Fruit fly (Drosophila melanogaster) whole organism, embryonic: Measurements from ENCODE around the gene CG2157.

Experiments used
- Ada2b ChIP-seq: fragments of 200-800 bp; sonication (Bioruptor generic); IDR thresholded peaks from 2 replicates; pipeline ENCODE4 v1.3.6; 2022; ENCODE audit warnings: missing biosample characterization, missing genetic modification characterization
- Adf1 ChIP-seq: fragments of 200-800 bp; sonication (Bioruptor generic); IDR thresholded peaks from 2 replicates; pipeline ENCODE4 v1.3.6; 2022; ENCODE audit warnings: missing biosample characterization, missing genetic modification characterization
- Asciz ChIP-seq: fragments of 200-800 bp; sonication (Bioruptor generic); optimal IDR thresholded peaks from 2 replicates; lab custom pipeline; 2017; ENCODE audit warnings: missing biosample characterization, mild to moderate bottlenecking, missing genetic modification characterization, missing genetic modification reagents
- CG10147 ChIP-seq: fragments of 200-800 bp; sonication (Bioruptor generic); optimal IDR thresholded peaks from 2 replicates; lab custom pipeline; 2019; ENCODE audit warnings: missing biosample characterization, mild to moderate bottlenecking, missing genetic modification characterization, moderate library complexity
- CG10543 ChIP-seq: fragments of 200-800 bp; sonication (Bioruptor generic); optimal IDR thresholded peaks from 3 replicates; lab custom pipeline; 2017; ENCODE audit warnings: missing biosample characterization, mild to moderate bottlenecking, missing genetic modification characterization, moderate library complexity
- CG11695 ChIP-seq: fragments of 200-800 bp; sonication (Bioruptor generic); IDR thresholded peaks from 3 replicates; pipeline ENCODE4 v1.3.6; 2022; ENCODE audit warnings: missing biosample characterization, missing genetic modification characterization
- CG11723 ChIP-seq: fragments of 200-800 bp; sonication (Bioruptor generic); optimal IDR thresholded peaks from 2 replicates; lab custom pipeline; 2017; ENCODE audit warnings: missing biosample characterization, mild to moderate bottlenecking, missing genetic modification characterization
- CG12299 ChIP-seq: fragments of 200-800 bp; sonication (Bioruptor generic); optimal IDR thresholded peaks from 2 replicates; lab custom pipeline; 2018; ENCODE audit warnings: missing biosample characterization, mild to moderate bottlenecking, missing genetic modification characterization
- CG12769 ChIP-seq: fragments of 200-800 bp; sonication (Bioruptor generic); optimal IDR thresholded peaks from 2 replicates; lab custom pipeline; 2019; ENCODE audit warnings: missing biosample characterization, mild to moderate bottlenecking, missing genetic modification characterization, moderate library complexity
- CG13424 ChIP-seq: fragments of 200-800 bp; sonication (Bioruptor generic); optimal IDR thresholded peaks from 2 replicates; lab custom pipeline; 2019; ENCODE audit warnings: missing biosample characterization, mild to moderate bottlenecking, missing genetic modification characterization, moderate library complexity
- CG1603 ChIP-seq: fragments of 200-800 bp; sonication (Bioruptor generic); optimal IDR thresholded peaks from 2 replicates; lab custom pipeline; 2019; ENCODE audit warnings: missing biosample characterization, mild to moderate bottlenecking, missing genetic modification characterization, moderate library complexity
- CG17385 ChIP-seq: fragments of 200-800 bp; sonication (Bioruptor generic); optimal IDR thresholded peaks from 3 replicates; lab custom pipeline; 2018; ENCODE audit warnings: missing biosample characterization, mild to moderate bottlenecking, missing genetic modification characterization
- CG17912 ChIP-seq: fragments of 200-800 bp; sonication (Bioruptor generic); optimal IDR thresholded peaks from 2 replicates; lab custom pipeline; 2018; ENCODE audit warnings: missing biosample characterization, mild to moderate bottlenecking, missing genetic modification characterization
- CG31441 ChIP-seq: fragments of 200-800 bp; sonication (Bioruptor generic); IDR thresholded peaks from 2 replicates; pipeline ENCODE4 v1.3.6; 2022; ENCODE audit warnings: missing biosample characterization, missing genetic modification characterization
- CG33213 ChIP-seq: fragments of 200-800 bp; sonication (Bioruptor generic); optimal IDR thresholded peaks from 3 replicates; lab custom pipeline; 2016; ENCODE audit warnings: missing biosample characterization, missing genetic modification characterization
- CG33557 ChIP-seq: fragments of 200-800 bp; sonication (Bioruptor generic); optimal IDR thresholded peaks from 2 replicates; lab custom pipeline; 2019; ENCODE audit warnings: missing biosample characterization, mild to moderate bottlenecking, missing genetic modification characterization, moderate library complexity
- CG34376 ChIP-seq: fragments of 200-800 bp; sonication (Bioruptor generic); optimal IDR thresholded peaks from 2 replicates; lab custom pipeline; 2018; ENCODE audit warnings: missing biosample characterization, mild to moderate bottlenecking, missing genetic modification characterization
- CG4328 ChIP-seq: fragments of 200-800 bp; sonication (Bioruptor generic); optimal IDR thresholded peaks from 3 replicates; lab custom pipeline; 2017; ENCODE audit warnings: missing biosample characterization, missing genetic modification reagents, missing genetic modification characterization
- CG5245 ChIP-seq: fragments of 200-800 bp; sonication (Bioruptor generic); optimal IDR thresholded peaks from 3 replicates; lab custom pipeline; 2016; ENCODE audit warnings: missing biosample characterization, missing genetic modification characterization
- CG6689 ChIP-seq: fragments of 200-800 bp; sonication (Bioruptor generic); IDR thresholded peaks from 2 replicates; pipeline ENCODE4 v1.3.6; 2022; ENCODE audit warnings: missing biosample characterization, missing genetic modification characterization
- CG6854 ChIP-seq: fragments of 200-800 bp; sonication (Bioruptor generic); optimal IDR thresholded peaks from 3 replicates; lab custom pipeline; 2017; ENCODE audit warnings: missing biosample characterization, mild to moderate bottlenecking, missing genetic modification characterization
- CG9797 ChIP-seq: fragments of 200-800 bp; sonication (Bioruptor generic); optimal IDR thresholded peaks from 3 replicates; lab custom pipeline; 2018; ENCODE audit warnings: missing biosample characterization, mild to moderate bottlenecking, missing genetic modification characterization
- CkIIα-i1 ChIP-seq: fragments of 200-800 bp; sonication (Bioruptor generic); IDR thresholded peaks from 2 replicates; pipeline ENCODE4 v1.3.6; 2022; ENCODE audit warnings: missing biosample characterization, missing genetic modification characterization
- Dad ChIP-seq: fragments of 200-800 bp; sonication (Bioruptor generic); optimal IDR thresholded peaks from 3 replicates; lab custom pipeline; 2016; ENCODE audit warnings: missing biosample characterization, missing genetic modification characterization
- Dip2 ChIP-seq: fragments of 200-800 bp; sonication (Bioruptor generic); IDR thresholded peaks from 2 replicates; pipeline ENCODE4 v1.3.6; 2022; ENCODE audit warnings: missing biosample characterization, missing genetic modification characterization
- Doc2 ChIP-seq: fragments of 200-800 bp; sonication (Bioruptor generic); IDR thresholded peaks from 2 replicates; pipeline ENCODE4 v1.3.6; 2022; ENCODE audit warnings: missing biosample characterization, missing genetic modification characterization
- Dp ChIP-seq: fragments of 200-800 bp; sonication (Bioruptor generic); optimal IDR thresholded peaks from 2 replicates; lab custom pipeline; 2018; ENCODE audit warnings: missing biosample characterization, mild to moderate bottlenecking, missing genetic modification characterization, moderate library complexity
- Eip74EF ChIP-seq, 2 experiments: fragments of 200-800 bp in 1 of 2; fragments of >200 bp in 1 of 2; sonication (Bioruptor generic) in 1 of 2; optimal IDR thresholded peaks; 2 replicates each; lab custom pipeline; 2017 to 2019; ENCODE audit warnings: missing biosample characterization in 2 of 2, missing genetic modification characterization in 2 of 2, mild to moderate bottlenecking in 1 of 2, moderate library complexity in 1 of 2
- HLH4C ChIP-seq: fragments of 200-800 bp; sonication (Bioruptor generic); IDR thresholded peaks from 3 replicates; pipeline ENCODE4 v1.3.6; 2022; ENCODE audit warnings: missing biosample characterization, missing genetic modification characterization; ENCODE audit not compliant: partially characterized antibody
- Hand ChIP-seq: fragments of 200-800 bp; sonication (Bioruptor generic); optimal IDR thresholded peaks from 2 replicates; lab custom pipeline; 2017; ENCODE audit warnings: mild to moderate bottlenecking, missing biosample characterization, missing genetic modification reagents, missing genetic modification characterization
- Myb ChIP-seq: fragments of 200-800 bp; sonication (Bioruptor generic); optimal IDR thresholded peaks from 2 replicates; lab custom pipeline; 2016; ENCODE audit warnings: missing biosample characterization, missing genetic modification characterization
- Neu2 ChIP-seq: fragments of 200-800 bp; sonication (Bioruptor generic); optimal IDR thresholded peaks from 3 replicates; lab custom pipeline; 2016; ENCODE audit warnings: missing biosample characterization, missing genetic modification characterization, borderline replicate concordance
- Ptx1 ChIP-seq: fragments of 200-800 bp; sonication (Bioruptor generic); IDR thresholded peaks from 2 replicates; pipeline ENCODE4 v1.3.6; 2022; ENCODE audit warnings: missing biosample characterization, missing genetic modification characterization
- Xbp1 ChIP-seq: fragments of 200-800 bp; sonication (Bioruptor generic); optimal IDR thresholded peaks from 3 replicates; lab custom pipeline; 2016; ENCODE audit warnings: missing biosample characterization, mild to moderate bottlenecking, missing genetic modification characterization
- ara ChIP-seq: fragments of 200-800 bp; sonication (Bioruptor generic); IDR thresholded peaks from 2 replicates; pipeline ENCODE4 v1.3.6; 2022; ENCODE audit warnings: missing biosample characterization, missing genetic modification characterization
- ash1 ChIP-seq: fragments of 200-800 bp; sonication (Bioruptor generic); optimal IDR thresholded peaks from 2 replicates; lab custom pipeline; 2018; ENCODE audit warnings: missing biosample characterization, mild to moderate bottlenecking, missing genetic modification characterization
- bowl ChIP-seq: fragments of 200-800 bp; sonication (Bioruptor generic); IDR thresholded peaks from 2 replicates; pipeline ENCODE4 v1.3.6; 2022; ENCODE audit warnings: missing biosample characterization, missing genetic modification characterization
- chif ChIP-seq, 2 experiments: fragments of 200-800 bp; sonication (Bioruptor generic); optimal IDR thresholded peaks; 3 replicates each; lab custom pipeline; 2016; ENCODE audit warnings: missing biosample characterization in 2 of 2, missing genetic modification characterization in 2 of 2
- croc ChIP-seq: fragments of 200-800 bp; sonication (Bioruptor generic); conservative IDR thresholded peaks from 3 replicates; pipeline ENCODE4 v1.3.6; 2022; ENCODE audit warnings: missing biosample characterization, missing genetic modification characterization
- gcm ChIP-seq: fragments of 200-800 bp; sonication (Bioruptor generic); optimal IDR thresholded peaks from 2 replicates; lab custom pipeline; 2019; ENCODE audit warnings: missing biosample characterization, mild to moderate bottlenecking, missing genetic modification characterization, moderate library complexity
- gcm2 ChIP-seq: fragments of 200-800 bp; sonication (Bioruptor generic); optimal IDR thresholded peaks from 2 replicates; lab custom pipeline; 2016; ENCODE audit warnings: missing biosample characterization, missing genetic modification characterization
- gro ChIP-seq: fragments of 200-800 bp; sonication (Bioruptor generic); optimal IDR thresholded peaks from 2 replicates; lab custom pipeline; 2016; ENCODE audit warnings: missing biosample characterization, missing genetic modification characterization
- lilli ChIP-seq: fragments of 200-800 bp; sonication (Bioruptor generic); optimal IDR thresholded peaks from 3 replicates; lab custom pipeline; 2016; ENCODE audit warnings: missing biosample characterization, missing genetic modification characterization
- mam ChIP-seq: fragments of 200-800 bp; sonication (Bioruptor generic); optimal IDR thresholded peaks from 3 replicates; lab custom pipeline; 2016; ENCODE audit warnings: missing biosample characterization, missing genetic modification characterization
- rib ChIP-seq: fragments of 200-800 bp; sonication (Bioruptor generic); IDR thresholded peaks from 2 replicates; pipeline ENCODE4 v1.3.6; 2022; ENCODE audit warnings: missing biosample characterization, missing genetic modification characterization
- sens ChIP-seq: fragments of 200-800 bp; sonication (Bioruptor generic); peaks from one replicate; lab custom pipeline; 2016; ENCODE audit warnings: missing biosample characterization, missing genetic modification characterization
- so ChIP-seq: fragments of 200-800 bp; sonication (Bioruptor generic); IDR thresholded peaks from 3 replicates; pipeline ENCODE4 v1.3.6; 2022; ENCODE audit warnings: missing biosample characterization, missing genetic modification characterization
- vvl ChIP-seq: fragments of 200-800 bp; sonication (Bioruptor generic); IDR thresholded peaks from 2 replicates; pipeline ENCODE4 v1.3.6; 2022; ENCODE audit warnings: missing biosample characterization, missing genetic modification characterization
- wdn ChIP-seq: fragments of 200-800 bp; sonication (Bioruptor generic); IDR thresholded peaks from 2 replicates; pipeline ENCODE4 v1.3.6; 2022; ENCODE audit warnings: missing biosample characterization, missing genetic modification characterization
- wek ChIP-seq: fragments of 200-800 bp; sonication (Bioruptor generic); optimal IDR thresholded peaks from 3 replicates; lab custom pipeline; 2018; ENCODE audit warnings: missing biosample characterization, mild to moderate bottlenecking, missing genetic modification characterization, moderate library complexity
- z ChIP-seq: fragments of 200-800 bp; sonication (Bioruptor generic); IDR thresholded peaks from 3 replicates; pipeline ENCODE4 v1.3.6; 2022; ENCODE audit warnings: missing biosample characterization, missing genetic modification characterization
- zf30C ChIP-seq: fragments of 200-800 bp; sonication (Bioruptor generic); optimal IDR thresholded peaks from 3 replicates; lab custom pipeline; 2018; ENCODE audit warnings: missing biosample characterization, mild to moderate bottlenecking, missing genetic modification characterization

CG2157 gene

DNA sequence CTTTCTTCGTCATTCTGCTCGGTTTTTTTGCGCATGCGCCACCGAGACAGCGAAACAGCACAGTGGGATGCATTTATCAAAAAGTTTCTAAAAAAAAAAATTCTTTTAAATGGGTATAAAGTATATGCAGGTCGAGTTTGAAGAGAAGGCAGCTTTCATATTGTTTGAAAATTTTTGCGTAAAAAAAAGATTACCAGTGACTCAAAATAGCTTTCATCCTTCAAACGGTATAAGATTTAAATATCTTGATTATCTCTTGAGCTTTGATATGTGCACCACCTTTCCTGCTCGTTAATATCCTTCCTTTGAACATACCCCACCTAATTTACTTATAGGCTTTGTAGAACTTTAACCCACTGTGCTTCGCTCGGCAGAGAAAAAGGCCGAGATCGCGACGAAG lies 36.0 kb downstream of the CG2157 start (continued):
- TF ChIP-seq wdn (GFP tag; lab: Robert Waterston, UW) = peak; percentile 26; the same call in 1 of the 2 replicates
- TF ChIP-seq Eip74EF (GFP tag; optimal IDR thresholded peaks at IDR 0.05; lab: Kevin White, UChicago) = peak in 1 of 2 experiments; percentile 53
- peak; percentile 66 for TF ChIP-seq CG11695 (GFP tag; lab: Robert Waterston, UW)
- no peak for TF ChIP-seq ash1 (GFP tag; lab: Kevin White, UChicago)
- TF ChIP-seq ara (GFP tag; lab: Robert Waterston, UW) = peak; percentile 57
- TF ChIP-seq Neu2 = no peak
- no peak for TF ChIP-seq CkIIα-i1 (GFP tag; lab: Robert Waterston, UW)
- TF ChIP-seq CG6854 (GFP tag; lab: Kevin White, UChicago) = peak; percentile 30
- TF ChIP-seq croc (GFP tag; lab: Robert Waterston, UW) = peak; percentile 54; the same call in 2 of the 3 replicates
- no peak for TF ChIP-seq CG4328
- TF ChIP-seq CG11723 (GFP tag; lab: Kevin White, UChicago) = peak; percentile 2
- TF ChIP-seq CG1603 (tag; lab: Kevin White, UChicago) = peak; percentile 27
- TF ChIP-seq vvl (GFP tag; lab: Robert Waterston, UW) = peak; percentile 71
- TF ChIP-seq CG10543 (GFP tag; lab: Kevin White, UChicago) = no peak
- TF ChIP-seq mam (GFP tag; lab: Kevin White, UChicago) = peak; percentile 12
- no peak for TF ChIP-seq Myb
- TF ChIP-seq wek (GFP tag; lab: Kevin White, UChicago) = no peak
- no peak for TF ChIP-seq Dip2 (GFP tag; lab: Robert Waterston, UW)
- no peak for TF ChIP-seq CG12299 (tag; lab: Kevin White, UChicago)
- TF ChIP-seq lilli = peak; percentile 66
- peak; percentile 81 for TF ChIP-seq CG31441
- peak; percentile 54 for TF ChIP-seq Xbp1 (GFP tag; lab: Kevin White, UChicago)
- no peak for TF ChIP-seq CG34376
- TF ChIP-seq Hand (GFP tag; lab: Kevin White, UChicago) = no peak
- TF ChIP-seq CG13424 (tag; lab: Kevin White, UChicago) = peak; percentile 72
- peak; percentile 66 for TF ChIP-seq CG17385 (GFP tag; lab: Kevin White, UChicago)
- peak; percentile 14 for TF ChIP-seq Dad
- peak; percentile 97 for TF ChIP-seq sens
- TF ChIP-seq gcm2 (GFP tag; lab: Kevin White, UChicago) = no peak
- no peak for TF ChIP-seq Doc2 (GFP tag; lab: Robert Waterston, UW)
- TF ChIP-seq CG5245 (GFP tag; lab: Kevin White, UChicago) = peak; percentile 54
- no peak for TF ChIP-seq rib (GFP tag; lab: Robert Waterston, UW)
- TF ChIP-seq CG6689 = peak; percentile 44
- TF ChIP-seq CG33213 = no peak
- no peak for TF ChIP-seq CG12769 (tag; lab: Kevin White, UChicago)
- TF ChIP-seq Dp (GFP tag; lab: Kevin White, UChicago) = no peak
- TF ChIP-seq Ptx1 (GFP tag; lab: Robert Waterston, UW) = peak; percentile 61
- TF ChIP-seq gcm (GFP tag; lab: Kevin White, UChicago) = peak; percentile 49
- no peak for TF ChIP-seq zf30C (GFP tag; lab: Kevin White, UChicago)
- TF ChIP-seq Asciz (GFP tag; lab: Kevin White, UChicago) = peak; percentile 45
- no peak for TF ChIP-seq Adf1 (GFP tag; lab: Robert Waterston, UW)
- peak; percentile 48 to 69 for TF ChIP-seq chif (GFP tag; optimal IDR thresholded peaks at IDR 0.05; lab: Kevin White, UChicago)
- TF ChIP-seq CG33557 = peak; percentile 50
- no peak for TF ChIP-seq CG17912 (GFP tag; lab: Kevin White, UChicago)
- TF ChIP-seq z = no peak
- peak; percentile 5 for TF ChIP-seq gro
- no peak for TF ChIP-seq so (GFP tag; lab: Robert Waterston, UW)
- peak; percentile 46 for TF ChIP-seq CG10147 (GFP tag; lab: Kevin White, UChicago)
- TF ChIP-seq Ada2b = peak; percentile 59
- no peak for TF ChIP-seq CG9797 (GFP tag; lab: Kevin White, UChicago)
- TF ChIP-seq HLH4C (GFP tag; lab: Robert Waterston, UW) = no peak
- TF ChIP-seq bowl (GFP tag; lab: Robert Waterston, UW) = no peak
